Worm (Caenorhabditis elegans): Measurements from ENCODE around the gene nfx-1.

DNA sequence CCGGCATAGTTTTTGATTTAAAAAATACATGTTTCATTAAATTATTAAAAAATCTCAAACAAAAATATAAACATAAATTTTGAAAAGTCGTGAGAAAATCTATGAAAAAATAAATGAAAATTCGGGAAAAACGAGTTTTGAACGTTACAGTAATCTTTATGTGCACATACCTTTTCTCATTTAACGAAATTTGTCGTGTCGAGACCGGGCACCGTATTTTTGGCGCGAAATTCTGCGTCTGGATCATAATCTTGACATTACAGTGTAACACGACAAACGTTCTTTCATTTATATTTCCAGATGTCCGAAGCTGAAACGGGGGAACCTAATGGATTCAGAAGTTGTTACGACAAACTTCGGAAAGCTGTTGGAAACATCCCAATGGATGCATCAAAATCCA is 14.4 kb downstream of the nfx-1 start, which contains the start of gene C16A3.2:
- no peak for TF ChIP-seq hlh-30 (tag; optimal IDR thresholded peaks at IDR 0.05; ENCODE audit: insufficient read depth)
- TF ChIP-seq fkh-10 (GFP tag; optimal IDR thresholded peaks at IDR 0.05): no peak
- no peak for TF ChIP-seq syd-9 (tag; optimal IDR thresholded peaks at IDR 0.05)
- no peak for TF ChIP-seq ahr-1 (tag; optimal IDR thresholded peaks at IDR 0.05)
- no peak for TF ChIP-seq sox-4 (tag; optimal IDR thresholded peaks at IDR 0.05)
- no peak for TF ChIP-seq pha-4 (tag; optimal IDR thresholded peaks at IDR 0.05)
- no peak for TF ChIP-seq tbx-2 (tag; optimal IDR thresholded peaks at IDR 0.05)
- TF ChIP-seq pag-3 (tag; optimal IDR thresholded peaks at IDR 0.05; ENCODE audit: borderline replicate concordance): no peak
- no peak for TF ChIP-seq odd-2 (tag; optimal IDR thresholded peaks at IDR 0.05)
- no peak for TF ChIP-seq pqm-1 (tag; optimal IDR thresholded peaks at IDR 0.05)
- no peak for TF ChIP-seq che-1 (tag; optimal IDR thresholded peaks at IDR 0.05)

Data from whole organism, late embryonic.